Worm (Caenorhabditis elegans) whole organism, L3 larva: ENCODE results near the gene fbxa-65.

Experiments used
- mdl-1 ChIP-seq: fragments of 150-350 bp; optimal IDR thresholded peaks from 2 replicates; lab custom pipeline; 2014; ENCODE audit warnings: missing biosample characterization, missing genetic modification characterization
- nhr-11 ChIP-seq: fragments of 150-350 bp; optimal IDR thresholded peaks from 2 replicates; lab custom pipeline; 2014; ENCODE audit warnings: missing biosample characterization, missing genetic modification characterization
- pqm-1 ChIP-seq: fragments of 150-350 bp; optimal IDR thresholded peaks from 2 replicates; lab custom pipeline; 2017; ENCODE audit warnings: missing biosample characterization, missing genetic modification characterization, inconsistent platforms

DNA sequence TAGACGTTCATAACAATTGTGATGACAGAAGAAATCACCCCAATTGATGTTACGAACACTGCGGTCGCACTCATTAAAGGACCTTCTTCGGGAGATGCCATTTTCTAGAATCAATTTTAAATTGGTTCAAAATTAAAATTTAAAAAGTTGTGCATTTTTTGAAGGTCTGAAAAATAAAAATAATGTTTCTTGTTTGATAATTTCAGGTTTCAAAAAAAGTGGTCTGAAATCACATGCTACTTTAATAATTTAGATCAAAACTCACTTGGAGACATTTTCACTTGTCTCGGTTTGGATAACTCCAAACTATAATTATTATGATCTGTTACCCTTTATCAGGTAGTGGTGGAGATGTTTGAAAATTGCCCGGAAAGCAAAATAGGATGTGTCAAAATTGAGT, 30.7 kb upstream of the fbxa-65 start, which contains the start of gene srbc-2:
- TF ChIP-seq nhr-11 (tag; lab: Kevin White, UChicago): no peak
- no peak for TF ChIP-seq pqm-1 (tag; lab: Kevin White, UChicago)
- TF ChIP-seq mdl-1 (tag; lab: Kevin White, UChicago): no peak
